Fruit fly (Drosophila melanogaster) whole organism, prepupa: ENCODE measurements around the gene Obp99a.

ENCODE experiments used
- CG6854 ChIP-seq: fragments of 200-800 bp; sonication (Bioruptor generic); optimal IDR thresholded peaks from 2 replicates; lab custom pipeline; 2017; ENCODE audit warnings: missing biosample characterization, mild to moderate bottlenecking, missing genetic modification characterization
- Lpt ChIP-seq: fragments of 200-800 bp; sonication (Bioruptor generic); optimal IDR thresholded peaks from 3 replicates; lab custom pipeline; 2016; ENCODE audit warnings: missing biosample characterization, missing genetic modification characterization
- fkh ChIP-seq: fragments of 200-800 bp; sonication (Bioruptor generic); optimal IDR thresholded peaks from 3 replicates; lab custom pipeline; 2017; ENCODE audit warnings: missing biosample characterization, mild to moderate bottlenecking, missing genetic modification characterization, moderate library complexity

- no peak for TF ChIP-seq Lpt (GFP tag; lab: Kevin White, UChicago)
- no peak for TF ChIP-seq CG6854
- TF ChIP-seq fkh (GFP tag; lab: Kevin White, UChicago) = no peak
These were observed 27.8 kb downstream of the Obp99a start for dm6 chr3R:29699220-29699619.
